Fruit fly (Drosophila melanogaster) whole organism, embryonic: Measurements from ENCODE around the gene Osi21.

Source experiments
- Ada2b ChIP-seq: fragments of 200-800 bp; sonication (Bioruptor generic); IDR thresholded peaks from 2 replicates; pipeline ENCODE4 v1.3.6; 2022; ENCODE audit warnings: missing biosample characterization, missing genetic modification characterization
- Bgb ChIP-seq: fragments of 200-800 bp; sonication (Bioruptor generic); IDR thresholded peaks from 2 replicates; pipeline ENCODE4 v1.3.6; 2022; ENCODE audit warnings: missing biosample characterization, missing genetic modification characterization; ENCODE audit not compliant: partially characterized antibody
- CG11504 ChIP-seq: fragments of 200-800 bp; sonication (Bioruptor generic); optimal IDR thresholded peaks from 3 replicates; lab custom pipeline; 2019; ENCODE audit warnings: missing biosample characterization, mild to moderate bottlenecking, missing genetic modification characterization, moderate library complexity
- CG11560 ChIP-seq: fragments of 200-800 bp; sonication (Bioruptor generic); IDR thresholded peaks from 3 replicates; pipeline ENCODE4 v1.3.6; 2022; ENCODE audit warnings: missing biosample characterization, missing genetic modification characterization
- CG11695 ChIP-seq: fragments of 200-800 bp; sonication (Bioruptor generic); IDR thresholded peaks from 3 replicates; pipeline ENCODE4 v1.3.6; 2022; ENCODE audit warnings: missing biosample characterization, missing genetic modification characterization
- CG12236 ChIP-seq: fragments of 200-800 bp; sonication (Bioruptor generic); optimal IDR thresholded peaks from 2 replicates; lab custom pipeline; 2016; ENCODE audit warnings: missing biosample characterization, missing genetic modification characterization
- CG13624 ChIP-seq: fragments of 200-800 bp; sonication (Bioruptor generic); optimal IDR thresholded peaks from 2 replicates; lab custom pipeline; 2016; ENCODE audit warnings: missing biosample characterization, missing genetic modification characterization
- CG15011 ChIP-seq: fragments of 200-800 bp; sonication (Bioruptor generic); optimal IDR thresholded peaks from 3 replicates; lab custom pipeline; 2018; ENCODE audit warnings: missing biosample characterization, mild to moderate bottlenecking, missing genetic modification characterization
- CG17359 ChIP-seq: fragments of 200-800 bp; sonication (Bioruptor generic); optimal IDR thresholded peaks from 3 replicates; lab custom pipeline; 2018; ENCODE audit warnings: missing biosample characterization, mild to moderate bottlenecking, missing genetic modification characterization, moderate library complexity
- CG18011 ChIP-seq: fragments of 200-800 bp; sonication (Bioruptor generic); optimal IDR thresholded peaks from 2 replicates; lab custom pipeline; 2017; ENCODE audit warnings: missing biosample characterization, missing genetic modification characterization, mild to moderate bottlenecking, moderate library complexity, missing genotype
- CG2120 ChIP-seq: fragments of 200-800 bp; sonication (Bioruptor generic); optimal IDR thresholded peaks from 3 replicates; lab custom pipeline; 2016; ENCODE audit warnings: missing biosample characterization, missing genetic modification characterization
- CG32532 ChIP-seq: fragments of 200-800 bp; sonication (Bioruptor generic); IDR thresholded peaks from 2 replicates; pipeline ENCODE4 v1.3.6; 2022; ENCODE audit warnings: missing biosample characterization, missing genetic modification characterization
- CG32767 ChIP-seq: fragments of 200-800 bp; sonication (Bioruptor generic); IDR thresholded peaks from 2 replicates; pipeline ENCODE4 v1.3.6; 2022; ENCODE audit warnings: missing biosample characterization, missing genetic modification characterization
- CG34422 ChIP-seq: fragments of 200-800 bp; sonication (Bioruptor generic); IDR thresholded peaks from 3 replicates; pipeline ENCODE4 v1.3.6; 2022; ENCODE audit warnings: missing biosample characterization, missing genetic modification characterization
- CG42726 ChIP-seq: fragments of 200-800 bp; sonication (Bioruptor generic); IDR thresholded peaks from 2 replicates; pipeline ENCODE4 v1.3.6; 2022; ENCODE audit warnings: missing biosample characterization, missing genetic modification characterization; ENCODE audit not compliant: partially characterized antibody
- CG4404 ChIP-seq: fragments of 200-800 bp; sonication (Bioruptor generic); IDR thresholded peaks from 2 replicates; pipeline ENCODE4 v1.3.6; 2022; ENCODE audit warnings: missing biosample characterization, missing genetic modification characterization
- CG5245 ChIP-seq: fragments of 200-800 bp; sonication (Bioruptor generic); optimal IDR thresholded peaks from 3 replicates; lab custom pipeline; 2016; ENCODE audit warnings: missing biosample characterization, missing genetic modification characterization
- CG6854 ChIP-seq: fragments of 200-800 bp; sonication (Bioruptor generic); optimal IDR thresholded peaks from 3 replicates; lab custom pipeline; 2017; ENCODE audit warnings: missing biosample characterization, mild to moderate bottlenecking, missing genetic modification characterization
- CG7271 ChIP-seq: fragments of 200-800 bp; sonication (Bioruptor generic); optimal IDR thresholded peaks from 2 replicates; lab custom pipeline; 2018; ENCODE audit warnings: missing biosample characterization, mild to moderate bottlenecking, missing genetic modification characterization, moderate library complexity
- CG7357 ChIP-seq: fragments of 200-800 bp; sonication (Bioruptor generic); IDR thresholded peaks from 3 replicates; pipeline ENCODE4 v1.3.6; 2022; ENCODE audit warnings: missing biosample characterization, missing genetic modification characterization
- CG8290 ChIP-seq, 3 experiments: fragments of 200-800 bp; sonication (Bioruptor generic); optimal IDR thresholded peaks; 2 replicates each; lab custom pipeline; 2016 to 2019; ENCODE audit warnings: missing biosample characterization in 3 of 3, missing genetic modification characterization in 3 of 3, mild to moderate bottlenecking in 2 of 3, moderate library complexity in 1 of 3
- CTCF ChIP-seq: fragments of 200-800 bp; sonication (Bioruptor generic); optimal IDR thresholded peaks from 2 replicates; lab custom pipeline; 2017; ENCODE audit warnings: missing biosample characterization, mild to moderate bottlenecking, missing genetic modification characterization, moderate library complexity
- Camta ChIP-seq: fragments of 200-800 bp; sonication (Bioruptor generic); optimal IDR thresholded peaks from 2 replicates; lab custom pipeline; 2016; ENCODE audit warnings: missing biosample characterization, missing genetic modification characterization
- Dip2 ChIP-seq: fragments of 200-800 bp; sonication (Bioruptor generic); IDR thresholded peaks from 2 replicates; pipeline ENCODE4 v1.3.6; 2022; ENCODE audit warnings: missing biosample characterization, missing genetic modification characterization
- Drgx ChIP-seq: fragments of 200-800 bp; sonication (Bioruptor generic); IDR thresholded peaks from 2 replicates; pipeline ENCODE4 v1.3.6; 2022; ENCODE audit warnings: missing biosample characterization, missing genetic modification characterization
- Elba2 ChIP-seq: fragments of 200-800 bp; sonication (Bioruptor generic); optimal IDR thresholded peaks from 3 replicates; lab custom pipeline; 2016; ENCODE audit warnings: missing biosample characterization, missing genetic modification characterization
- HmgD ChIP-seq: fragments of 200-800 bp; sonication (Bioruptor generic); optimal IDR thresholded peaks from 3 replicates; lab custom pipeline; 2016; ENCODE audit warnings: missing biosample characterization, missing genetic modification characterization
- Myb ChIP-seq: fragments of 200-800 bp; sonication (Bioruptor generic); optimal IDR thresholded peaks from 2 replicates; lab custom pipeline; 2016; ENCODE audit warnings: missing biosample characterization, missing genetic modification characterization
- NFAT ChIP-seq: fragments of 200-800 bp; sonication (Bioruptor generic); IDR thresholded peaks from 2 replicates; pipeline ENCODE4 v1.3.6; 2022; ENCODE audit warnings: missing biosample characterization, missing genetic modification characterization
- NfI ChIP-seq: fragments of 200-800 bp; sonication (Bioruptor generic); optimal IDR thresholded peaks from 3 replicates; lab custom pipeline; 2018; ENCODE audit warnings: missing biosample characterization, mild to moderate bottlenecking, missing genetic modification characterization, moderate library complexity
- Oli ChIP-seq: fragments of 200-800 bp; sonication (Bioruptor generic); optimal IDR thresholded peaks from 2 replicates; lab custom pipeline; 2018; ENCODE audit warnings: missing biosample characterization, mild to moderate bottlenecking, missing genetic modification characterization, moderate library complexity
- Ptx1 ChIP-seq: fragments of 200-800 bp; sonication (Bioruptor generic); IDR thresholded peaks from 2 replicates; pipeline ENCODE4 v1.3.6; 2022; ENCODE audit warnings: missing biosample characterization, missing genetic modification characterization
- Stat92E ChIP-seq, 3 experiments: fragments of >200 bp in 2 of 3; fragments of 200-800 bp in 1 of 3; sonication (Bioruptor generic) in 1 of 3; optimal IDR thresholded peaks; 2 replicates each; lab custom pipeline; 2017 to 2019; ENCODE audit warnings: missing biosample characterization in 3 of 3, missing genetic modification characterization in 3 of 3, mild to moderate bottlenecking in 1 of 3, moderate library complexity in 1 of 3
- Taf1 ChIP-seq: fragments of 200-800 bp; sonication (Bioruptor generic); IDR thresholded peaks from 2 replicates; pipeline ENCODE4 v1.3.6; 2022; ENCODE audit warnings: missing biosample characterization, missing genetic modification characterization
- Vsx1 ChIP-seq: fragments of 200-800 bp; sonication (Bioruptor generic); optimal IDR thresholded peaks from 2 replicates; lab custom pipeline; 2017; ENCODE audit warnings: missing biosample characterization, mild to moderate bottlenecking, missing genetic modification characterization, missing genetic modification reagents
- btn ChIP-seq: fragments of 200-800 bp; sonication (Bioruptor generic); optimal IDR thresholded peaks from 2 replicates; lab custom pipeline; 2016; ENCODE audit warnings: missing biosample characterization, missing genetic modification characterization
- danr ChIP-seq: fragments of 200-800 bp; sonication (Bioruptor generic); IDR thresholded peaks from 2 replicates; pipeline ENCODE4 v1.3.6; 2022; ENCODE audit warnings: missing biosample characterization, missing genetic modification characterization
- dimm ChIP-seq: fragments of 200-800 bp; sonication (Bioruptor generic); IDR thresholded peaks from 2 replicates; pipeline ENCODE4 v1.3.6; 2022; ENCODE audit warnings: missing biosample characterization, missing genetic modification characterization
- dm ChIP-seq: fragments of 200-800 bp; sonication (Bioruptor generic); optimal IDR thresholded peaks from 3 replicates; lab custom pipeline; 2016; ENCODE audit warnings: missing biosample characterization, missing genetic modification characterization
- dmrt11E ChIP-seq: fragments of 200-800 bp; sonication (Bioruptor generic); optimal IDR thresholded peaks from 3 replicates; lab custom pipeline; 2018; ENCODE audit warnings: missing biosample characterization, mild to moderate bottlenecking, missing genetic modification characterization, moderate library complexity
- ewg ChIP-seq: fragments of 200-800 bp; sonication (Bioruptor generic); optimal IDR thresholded peaks from 3 replicates; lab custom pipeline; 2017; ENCODE audit warnings: mild to moderate bottlenecking, missing biosample characterization, missing genetic modification reagents, missing genetic modification characterization
- hkb ChIP-seq, 2 experiments: fragments of 200-800 bp in 1 of 2; fragments of >200 bp in 1 of 2; sonication (Bioruptor generic) in 1 of 2; IDR thresholded peaks in 1 of 2; optimal IDR thresholded peaks in 1 of 2; 2 replicates each; pipeline versions ENCODE4 v1.3.6 to Lab custom; 2017 to 2022; ENCODE audit warnings: missing biosample characterization in 1 of 2, missing genetic modification characterization in 1 of 2
- hth ChIP-seq: fragments of >200 bp; optimal IDR thresholded peaks from 2 replicates; lab custom pipeline; 2017; ENCODE audit warnings: inconsistent platforms
- insv ChIP-seq, 2 experiments: fragments of 200-800 bp; sonication (Bioruptor generic); optimal IDR thresholded peaks; 3 replicates each; lab custom pipeline; 2016 to 2018; ENCODE audit warnings: missing biosample characterization in 2 of 2, missing genetic modification characterization in 2 of 2
- pzg ChIP-seq: fragments of 200-800 bp; sonication (Bioruptor generic); optimal IDR thresholded peaks from 3 replicates; lab custom pipeline; 2018; ENCODE audit warnings: missing biosample characterization, mild to moderate bottlenecking, missing genetic modification characterization, moderate library complexity
- sd ChIP-seq: fragments of 200-800 bp; sonication (Bioruptor generic); optimal IDR thresholded peaks from 3 replicates; lab custom pipeline; 2018; ENCODE audit warnings: missing biosample characterization, mild to moderate bottlenecking, missing genetic modification characterization, moderate library complexity
- sr ChIP-seq: fragments of 200-800 bp; sonication (Bioruptor generic); IDR thresholded peaks from 3 replicates; pipeline ENCODE4 v1.3.6; 2022; ENCODE audit warnings: missing biosample characterization, missing genetic modification characterization
- stc ChIP-seq: fragments of 200-800 bp; sonication (Bioruptor generic); IDR thresholded peaks from 2 replicates; pipeline ENCODE4 v1.3.6; 2022; ENCODE audit warnings: missing biosample characterization, missing genetic modification characterization
- tna ChIP-seq: fragments of 200-800 bp; sonication (Bioruptor generic); IDR thresholded peaks from 2 replicates; pipeline ENCODE4 v1.3.6; 2022; ENCODE audit warnings: missing biosample characterization, missing genetic modification characterization; ENCODE audit not compliant: partially characterized antibody
- tx ChIP-seq: fragments of 200-800 bp; sonication (Bioruptor generic); optimal IDR thresholded peaks from 2 replicates; lab custom pipeline; 2016; ENCODE audit warnings: missing biosample characterization, missing genetic modification characterization

The Osi21 gene

dm6 chr2L:11331668-11332262 is 46.3 kb upstream of the Osi21 start (continued):
- no peak for TF ChIP-seq hth (lab: Kevin White, UChicago)
- TF ChIP-seq CG32532 (GFP tag; lab: Robert Waterston, UW) = peak; percentile 24; the same call in 1 of the 2 replicates
- TF ChIP-seq Bgb = no peak
- peak; percentile 3 for TF ChIP-seq Camta (GFP tag; lab: Kevin White, UChicago)
- TF ChIP-seq dm (GFP tag; lab: Kevin White, UChicago) = peak; percentile 17
- TF ChIP-seq pzg (GFP tag; lab: Kevin White, UChicago) = no peak
- TF ChIP-seq dimm (GFP tag; lab: Robert Waterston, UW) = no peak
- no peak for TF ChIP-seq sr (GFP tag; lab: Robert Waterston, UW)
- TF ChIP-seq CG6854 = no peak
- TF ChIP-seq HmgD = no peak
- TF ChIP-seq dmrt11E (tag; lab: Kevin White, UChicago) = peak; percentile 72
- TF ChIP-seq Ada2b = peak; percentile 55; the same call in 1 of the 2 replicates
- TF ChIP-seq CG7271 (tag; lab: Kevin White, UChicago) = no peak
- TF ChIP-seq Elba2 (GFP tag; lab: Kevin White, UChicago) = no peak
- TF ChIP-seq CG11504 (tag; lab: Kevin White, UChicago) = peak; percentile 78
- no peak for TF ChIP-seq hkb (optimal IDR thresholded peaks at IDR 0.05; lab: Kevin White, UChicago)
- peak; percentile 61 for TF ChIP-seq hkb (GFP tag; IDR thresholded peaks at IDR 0.05; lab: Robert Waterston, UW)
- TF ChIP-seq CG18011 = no peak
- peak; percentile 28 for TF ChIP-seq CG12236
- TF ChIP-seq CG4404 (GFP tag; lab: Robert Waterston, UW) = no peak
- TF ChIP-seq Taf1 = no peak
- no peak for TF ChIP-seq CTCF
- no peak for TF ChIP-seq CG11560 (tag; lab: Robert Waterston, UW)
- TF ChIP-seq Drgx (GFP tag; lab: Robert Waterston, UW) = no peak
- peak; percentile 26 for TF ChIP-seq ewg (GFP tag; lab: Kevin White, UChicago)
- TF ChIP-seq CG17359 = peak; percentile 57
- no peak for TF ChIP-seq CG7357 (GFP tag; lab: Robert Waterston, UW)
- TF ChIP-seq CG8290 (GFP tag; optimal IDR thresholded peaks at IDR 0.05; lab: Kevin White, UChicago) = peak; percentile 3
- no peak for TF ChIP-seq CG8290 (tag; optimal IDR thresholded peaks at IDR 0.05; lab: Kevin White, UChicago)
- TF ChIP-seq CG11695 = peak; percentile 57; the same call in 2 of the 3 replicates
- peak; percentile 10 for TF ChIP-seq tx (GFP tag; lab: Kevin White, UChicago)
- no peak for TF ChIP-seq CG15011 (GFP tag; lab: Kevin White, UChicago)
- no peak for TF ChIP-seq Dip2 (GFP tag; lab: Robert Waterston, UW)
- no peak for TF ChIP-seq insv (GFP tag; optimal IDR thresholded peaks at IDR 0.05; lab: Kevin White, UChicago)
- TF ChIP-seq CG13624 = peak; percentile 41
- TF ChIP-seq Oli (tag; lab: Kevin White, UChicago) = peak; percentile 65
- peak; percentile 38 for TF ChIP-seq CG2120 (GFP tag; lab: Kevin White, UChicago)
- TF ChIP-seq sd (tag; lab: Kevin White, UChicago) = no peak
- no peak for TF ChIP-seq btn (GFP tag; lab: Kevin White, UChicago)
- TF ChIP-seq Stat92E (GFP tag; optimal IDR thresholded peaks at IDR 0.05; lab: Kevin White, UChicago) = no peak
- 0 out of 2 replicates have a peak, but pooled peaks have one; percentile 14 for TF ChIP-seq CG32767 (GFP tag; lab: Robert Waterston, UW)
- peak; percentile 17 for TF ChIP-seq CG5245 (GFP tag; lab: Kevin White, UChicago)
- TF ChIP-seq CG34422 (GFP tag; lab: Robert Waterston, UW) = 0 out of 3 replicates have a peak, but pooled peaks have one; percentile 37
- TF ChIP-seq stc (GFP tag; lab: Robert Waterston, UW) = no peak; the same call in 1 of the 2 replicates
- peak; percentile 40 for TF ChIP-seq Vsx1 (GFP tag; lab: Kevin White, UChicago)
- peak; percentile 28 for TF ChIP-seq Myb (GFP tag; lab: Kevin White, UChicago)
- peak; percentile 59 for TF ChIP-seq Ptx1
- TF ChIP-seq CG42726 (GFP tag; lab: Robert Waterston, UW) = no peak
- TF ChIP-seq danr (GFP tag; lab: Robert Waterston, UW) = 0 out of 2 replicates have a peak, but pooled peaks have one; percentile 38
- no peak for TF ChIP-seq NFAT (GFP tag; lab: Robert Waterston, UW)
- TF ChIP-seq tna (GFP tag; lab: Robert Waterston, UW) = no peak
- TF ChIP-seq NfI (GFP tag; lab: Kevin White, UChicago) = no peak
